Fruit fly (Drosophila melanogaster) whole organism, embryonic: Measurements from ENCODE around the gene CG31021.

Experiments used
- CG16779 ChIP-seq: fragments of 200-800 bp; sonication (Bioruptor generic); IDR thresholded peaks from 2 replicates; pipeline ENCODE4 v1.3.6; 2022; ENCODE audit warnings: missing biosample characterization, missing genetic modification characterization
- CG8290 ChIP-seq, 3 experiments: fragments of 200-800 bp; sonication (Bioruptor generic); optimal IDR thresholded peaks; 2 replicates each; lab custom pipeline; 2016 to 2019; ENCODE audit warnings: missing biosample characterization in 3 of 3, missing genetic modification characterization in 3 of 3, mild to moderate bottlenecking in 2 of 3, moderate library complexity in 1 of 3
- esg ChIP-seq: fragments of 200-800 bp; sonication (Bioruptor generic); conservative IDR thresholded peaks from 2 replicates; pipeline ENCODE4 v1.3.6; 2022; ENCODE audit warnings: missing biosample characterization, missing genetic modification characterization
- h ChIP-seq: fragments of >200 bp; optimal IDR thresholded peaks from 2 replicates; lab custom pipeline; 2017
- wek ChIP-seq: fragments of 200-800 bp; sonication (Bioruptor generic); optimal IDR thresholded peaks from 3 replicates; lab custom pipeline; 2018; ENCODE audit warnings: missing biosample characterization, mild to moderate bottlenecking, missing genetic modification characterization, moderate library complexity

dm6 chr3R:30579129-30579528 lies 22.9 kb upstream of the CG31021 start, which contains the start of gene CG9702:
- TF ChIP-seq esg (GFP tag; lab: Robert Waterston, UW) (no peak), CG16779 (GFP tag; lab: Robert Waterston, UW) (no peak), h (no peak), wek (GFP tag; lab: Kevin White, UChicago) (no peak), CG8290 (GFP tag; optimal IDR thresholded peaks at IDR 0.05; lab: Kevin White, UChicago) (no peak), CG8290 (tag; optimal IDR thresholded peaks at IDR 0.05; lab: Kevin White, UChicago) (no peak)
